Worm (Caenorhabditis elegans) whole organism, mixed stage, embryonic: ENCODE measurements around the gene lgc-31.

Experiments
- blmp-1 ChIP-seq: fragments of 150-350 bp; optimal IDR thresholded peaks from 2 replicates; lab custom pipeline; 2014; ENCODE audit warnings: missing biosample characterization, missing genetic modification characterization
- cnd-1 ChIP-seq: fragments of 200-800 bp; sonication (Bioruptor generic); optimal IDR thresholded peaks from 2 replicates; lab custom pipeline; 2018; ENCODE audit warnings: mild to moderate bottlenecking, missing genetic modification characterization, missing compliant biosample characterization

The lgc-31 gene

ce11 chrV:15464402-15464801 lies 57.4 kb downstream of the lgc-31 start, which contains the start of gene rocf-1:
TSS of gene rocf-1 (minus strand) at chrV:15464502.
- TF ChIP-seq cnd-1 (tag; lab: Kevin White, UChicago) (no peak), blmp-1 (tag; lab: Kevin White, UChicago) (peak; percentile 26)
